Fruit fly (Drosophila melanogaster) whole organism, embryonic: ENCODE measurements around the gene sws.

Experiments
- CG11696 ChIP-seq: fragments of 200-800 bp; sonication (Bioruptor generic); IDR thresholded peaks from 2 replicates; pipeline ENCODE4 v1.3.6; 2022; ENCODE audit warnings: missing biosample characterization, missing genetic modification characterization
- CG12155 ChIP-seq: fragments of 200-800 bp; sonication (Bioruptor generic); optimal IDR thresholded peaks from 3 replicates; lab custom pipeline; 2016; ENCODE audit warnings: missing biosample characterization, missing genetic modification characterization
- CG15269 ChIP-seq: fragments of 200-800 bp; sonication (Bioruptor generic); optimal IDR thresholded peaks from 2 replicates; lab custom pipeline; 2018; ENCODE audit warnings: missing biosample characterization, mild to moderate bottlenecking, missing genetic modification characterization, moderate library complexity
- CG17186 ChIP-seq: fragments of 200-800 bp; sonication (Bioruptor generic); optimal IDR thresholded peaks from 3 replicates; lab custom pipeline; 2017; ENCODE audit warnings: missing biosample characterization, missing genetic modification reagents, missing genetic modification characterization
- CG17612 ChIP-seq: fragments of 200-800 bp; sonication (Bioruptor generic); IDR thresholded peaks from 2 replicates; pipeline ENCODE4 v1.3.6; 2022; ENCODE audit warnings: missing biosample characterization, missing genetic modification characterization
- CG17912 ChIP-seq: fragments of 200-800 bp; sonication (Bioruptor generic); optimal IDR thresholded peaks from 2 replicates; lab custom pipeline; 2018; ENCODE audit warnings: missing biosample characterization, mild to moderate bottlenecking, missing genetic modification characterization
- CG2116 ChIP-seq: fragments of 200-800 bp; sonication (Bioruptor generic); optimal IDR thresholded peaks from 3 replicates; lab custom pipeline; 2018; ENCODE audit warnings: missing biosample characterization, mild to moderate bottlenecking, missing genetic modification characterization
- CG2875 ChIP-seq: fragments of 200-800 bp; sonication (Bioruptor generic); optimal IDR thresholded peaks from 2 replicates; lab custom pipeline; 2017; ENCODE audit warnings: missing biosample characterization, mild to moderate bottlenecking, missing genetic modification characterization, missing genetic modification reagents
- CG34224 ChIP-seq: fragments of 200-800 bp; sonication (Bioruptor generic); IDR thresholded peaks from 3 replicates; pipeline ENCODE4 v1.3.6; 2022; ENCODE audit warnings: missing biosample characterization, missing genetic modification characterization; ENCODE audit not compliant: partially characterized antibody
- CG43689 ChIP-seq: fragments of 200-800 bp; sonication (Bioruptor generic); IDR thresholded peaks from 2 replicates; pipeline ENCODE4 v1.3.6; 2022; ENCODE audit warnings: missing biosample characterization, missing genetic modification characterization
- CG5245 ChIP-seq: fragments of 200-800 bp; sonication (Bioruptor generic); optimal IDR thresholded peaks from 3 replicates; lab custom pipeline; 2016; ENCODE audit warnings: missing biosample characterization, missing genetic modification characterization
- CG6254 ChIP-seq: fragments of 200-800 bp; sonication (Bioruptor generic); optimal IDR thresholded peaks from 3 replicates; lab custom pipeline; 2017; ENCODE audit warnings: mild to moderate bottlenecking, missing biosample characterization, missing genetic modification reagents, missing genetic modification characterization
- CG6654 ChIP-seq: fragments of 200-800 bp; sonication (Bioruptor generic); optimal IDR thresholded peaks from 2 replicates; lab custom pipeline; 2017; ENCODE audit warnings: missing biosample characterization, mild to moderate bottlenecking, missing genetic modification characterization
- CG6791 ChIP-seq: fragments of 200-800 bp; sonication (Bioruptor generic); IDR thresholded peaks from 3 replicates; pipeline ENCODE4 v1.3.6; 2022; ENCODE audit warnings: missing biosample characterization, missing genetic modification characterization; ENCODE audit not compliant: partially characterized antibody
- CG6813 ChIP-seq: fragments of 200-800 bp; sonication (Bioruptor generic); optimal IDR thresholded peaks from 2 replicates; lab custom pipeline; 2017; ENCODE audit warnings: missing biosample characterization, missing genetic modification characterization, mild to moderate bottlenecking, moderate library complexity, missing genetic modification reagents
- CG7271 ChIP-seq: fragments of 200-800 bp; sonication (Bioruptor generic); optimal IDR thresholded peaks from 2 replicates; lab custom pipeline; 2018; ENCODE audit warnings: missing biosample characterization, mild to moderate bottlenecking, missing genetic modification characterization, moderate library complexity
- CG7556 ChIP-seq: fragments of 200-800 bp; sonication (Bioruptor generic); optimal IDR thresholded peaks from 2 replicates; lab custom pipeline; 2017; ENCODE audit warnings: missing biosample characterization, mild to moderate bottlenecking, missing genetic modification characterization
- CG7987 ChIP-seq: fragments of 200-800 bp; sonication (Bioruptor generic); optimal IDR thresholded peaks from 2 replicates; lab custom pipeline; 2018; ENCODE audit warnings: missing biosample characterization, mild to moderate bottlenecking, missing genetic modification characterization, moderate library complexity
- CG8290 ChIP-seq, 3 experiments: fragments of 200-800 bp; sonication (Bioruptor generic); optimal IDR thresholded peaks; 2 replicates each; lab custom pipeline; 2016 to 2019; ENCODE audit warnings: missing biosample characterization in 3 of 3, missing genetic modification characterization in 3 of 3, mild to moderate bottlenecking in 2 of 3, moderate library complexity in 1 of 3
- CG8388 ChIP-seq: fragments of 200-800 bp; sonication (Bioruptor generic); optimal IDR thresholded peaks from 2 replicates; lab custom pipeline; 2019; ENCODE audit warnings: missing biosample characterization, mild to moderate bottlenecking, missing genetic modification characterization, moderate library complexity
- CG9817 ChIP-seq: fragments of 200-800 bp; sonication (Bioruptor generic); optimal IDR thresholded peaks from 2 replicates; lab custom pipeline; 2018; ENCODE audit warnings: missing biosample characterization, mild to moderate bottlenecking, missing genetic modification characterization, moderate library complexity
- CG9932 ChIP-seq: fragments of 200-800 bp; sonication (Bioruptor generic); IDR thresholded peaks from 2 replicates; pipeline ENCODE4 v1.3.6; 2022; ENCODE audit warnings: missing biosample characterization, missing genetic modification characterization
- Chrac-16 ChIP-seq: fragments of 200-800 bp; sonication (Bioruptor generic); optimal IDR thresholded peaks from 3 replicates; lab custom pipeline; 2016; ENCODE audit warnings: missing biosample characterization, missing genetic modification characterization
- HmgZ ChIP-seq: fragments of 200-800 bp; sonication (Bioruptor generic); optimal IDR thresholded peaks from 2 replicates; lab custom pipeline; 2018; ENCODE audit warnings: missing biosample characterization, mild to moderate bottlenecking, missing genetic modification characterization
- Lim3 ChIP-seq: fragments of 200-800 bp; sonication (Bioruptor generic); IDR thresholded peaks from 2 replicates; pipeline ENCODE4 v1.3.6; 2022; ENCODE audit warnings: missing biosample characterization, missing genetic modification characterization
- Oaz ChIP-seq: fragments of 200-800 bp; sonication (Bioruptor generic); IDR thresholded peaks from 2 replicates; pipeline ENCODE4 v1.3.6; 2022; ENCODE audit warnings: missing biosample characterization, missing genetic modification characterization
- Pdp1 ChIP-seq, 2 experiments: fragments of 200-800 bp; sonication (Bioruptor generic); optimal IDR thresholded peaks; 3 replicates each; lab custom pipeline; 2016; ENCODE audit warnings: missing biosample characterization in 2 of 2, missing genetic modification characterization in 2 of 2, mild to moderate bottlenecking in 1 of 2, moderate library complexity in 1 of 2
- Side ChIP-seq: fragments of 200-800 bp; sonication (Bioruptor generic); optimal IDR thresholded peaks from 2 replicates; lab custom pipeline; 2016; ENCODE audit warnings: missing biosample characterization, missing genetic modification characterization
- ab ChIP-seq: fragments of 200-800 bp; sonication (Bioruptor generic); optimal IDR thresholded peaks from 2 replicates; lab custom pipeline; 2016; ENCODE audit warnings: missing biosample characterization, missing genetic modification characterization
- al ChIP-seq: fragments of 200-800 bp; sonication (Bioruptor generic); IDR thresholded peaks from 2 replicates; pipeline ENCODE4 v1.3.6; 2022; ENCODE audit warnings: missing biosample characterization, missing genetic modification characterization
- ato ChIP-seq: fragments of 200-800 bp; sonication (Bioruptor generic); IDR thresholded peaks from 2 replicates; pipeline ENCODE4 v1.3.6; 2022; ENCODE audit warnings: missing biosample characterization, missing genetic modification characterization; ENCODE audit not compliant: partially characterized antibody
- bbx ChIP-seq: fragments of 200-800 bp; sonication (Bioruptor generic); IDR thresholded peaks from 2 replicates; pipeline ENCODE4 v1.3.6; 2022; ENCODE audit warnings: missing biosample characterization, missing genetic modification characterization; ENCODE audit not compliant: partially characterized antibody
- cad ChIP-seq: fragments of >200 bp; optimal IDR thresholded peaks from 2 replicates; lab custom pipeline; 2017; ENCODE audit warnings: missing biosample characterization, missing genetic modification characterization
- ftz-f1 ChIP-seq: fragments of 200-800 bp; sonication (Bioruptor generic); optimal IDR thresholded peaks from 2 replicates; lab custom pipeline; 2016; ENCODE audit warnings: missing biosample characterization, missing genetic modification characterization
- fu2 ChIP-seq: fragments of 200-800 bp; sonication (Bioruptor generic); optimal IDR thresholded peaks from 2 replicates; lab custom pipeline; 2016; ENCODE audit warnings: missing biosample characterization, missing genetic modification characterization
- gsb ChIP-seq: fragments of 200-800 bp; sonication (Bioruptor generic); IDR thresholded peaks from 2 replicates; pipeline ENCODE4 v1.3.6; 2022; ENCODE audit warnings: missing biosample characterization, missing genetic modification characterization
- hkb ChIP-seq, 2 experiments: fragments of 200-800 bp in 1 of 2; fragments of >200 bp in 1 of 2; sonication (Bioruptor generic) in 1 of 2; IDR thresholded peaks in 1 of 2; optimal IDR thresholded peaks in 1 of 2; 2 replicates each; pipeline versions ENCODE4 v1.3.6 to Lab custom; 2017 to 2022; ENCODE audit warnings: missing biosample characterization in 1 of 2, missing genetic modification characterization in 1 of 2
- jigr1 ChIP-seq: fragments of 200-800 bp; sonication (Bioruptor generic); IDR thresholded peaks from 3 replicates; pipeline ENCODE4 v1.3.6; 2022; ENCODE audit warnings: missing biosample characterization, missing genetic modification characterization
- kni ChIP-seq: fragments of 200-800 bp; sonication (Bioruptor generic); optimal IDR thresholded peaks from 3 replicates; lab custom pipeline; 2017; ENCODE audit warnings: mild to moderate bottlenecking, missing biosample characterization, missing genetic modification reagents, missing genetic modification characterization
- nerfin-1 ChIP-seq: fragments of 200-800 bp; sonication (Bioruptor generic); optimal IDR thresholded peaks from 3 replicates; lab custom pipeline; 2019; ENCODE audit warnings: missing biosample characterization, mild to moderate bottlenecking, missing genetic modification characterization, moderate library complexity
- p53 ChIP-seq: fragments of 200-800 bp; sonication (Bioruptor generic); optimal IDR thresholded peaks from 2 replicates; lab custom pipeline; 2016; ENCODE audit warnings: missing biosample characterization, missing genetic modification characterization
- pum ChIP-seq: fragments of 200-800 bp; sonication (Bioruptor generic); optimal IDR thresholded peaks from 2 replicates; lab custom pipeline; 2016; ENCODE audit warnings: missing biosample characterization, missing genetic modification characterization
- ranshi ChIP-seq: fragments of 200-800 bp; sonication (Bioruptor generic); IDR thresholded peaks from 2 replicates; pipeline ENCODE4 v1.3.6; 2022; ENCODE audit warnings: missing biosample characterization, missing genetic modification characterization
- salm ChIP-seq: fragments of 200-800 bp; sonication (Bioruptor generic); optimal IDR thresholded peaks from 2 replicates; lab custom pipeline; 2018; ENCODE audit warnings: missing biosample characterization, mild to moderate bottlenecking, missing genetic modification characterization
- sens-2 ChIP-seq: fragments of 200-800 bp; sonication (Bioruptor generic); IDR thresholded peaks from 2 replicates; pipeline ENCODE4 v1.3.6; 2022; ENCODE audit warnings: missing biosample characterization, missing genetic modification characterization
- sisA ChIP-seq: fragments of 200-800 bp; sonication (Bioruptor generic); IDR thresholded peaks from 2 replicates; pipeline ENCODE4 v1.3.6; 2022; ENCODE audit warnings: missing biosample characterization, missing genetic modification characterization
- stc ChIP-seq: fragments of 200-800 bp; sonication (Bioruptor generic); IDR thresholded peaks from 2 replicates; pipeline ENCODE4 v1.3.6; 2022; ENCODE audit warnings: missing biosample characterization, missing genetic modification characterization
- tio ChIP-seq: fragments of 200-800 bp; sonication (Bioruptor generic); optimal IDR thresholded peaks from 2 replicates; lab custom pipeline; 2017; ENCODE audit warnings: missing biosample characterization, missing genetic modification characterization, inconsistent platforms
- wek ChIP-seq: fragments of 200-800 bp; sonication (Bioruptor generic); optimal IDR thresholded peaks from 3 replicates; lab custom pipeline; 2018; ENCODE audit warnings: missing biosample characterization, mild to moderate bottlenecking, missing genetic modification characterization, moderate library complexity

Gene sws

dm6 chrX:7968215-7968799 lies at the start of gene sws:
TSS of gene sws (minus strand) at chrX:7968236.
- TF ChIP-seq ato (GFP tag; lab: Robert Waterston, UW) (peak; percentile 50; the same call in 1 of the 2 replicates), CG34224 (GFP tag; lab: Robert Waterston, UW) (peak; percentile 71; the same call in 2 of the 3 replicates), cad (no peak), CG6654 (no peak), ranshi (GFP tag; lab: Robert Waterston, UW) (peak; percentile 42; the same call in 1 of the 2 replicates), CG9932 (GFP tag; lab: Robert Waterston, UW) (peak; percentile 40; the same call in 1 of the 2 replicates), CG8388 (GFP tag; lab: Kevin White, UChicago) (peak; percentile 9), CG9817 (peak; percentile 33), stc (GFP tag; lab: Robert Waterston, UW) (no peak), CG8290 (GFP tag; optimal IDR thresholded peaks at IDR 0.05; lab: Kevin White, UChicago) (no peak), CG8290 (tag; optimal IDR thresholded peaks at IDR 0.05; lab: Kevin White, UChicago) (peak in 1 of 2 experiments; percentile 50), sens-2 (GFP tag; lab: Robert Waterston, UW) (no peak), Side (GFP tag; lab: Kevin White, UChicago) (no peak), tio (GFP tag; lab: Kevin White, UChicago) (no peak), ab (GFP tag; lab: Kevin White, UChicago) (no peak), CG17612 (GFP tag; lab: Robert Waterston, UW) (no peak), CG17912 (GFP tag; lab: Kevin White, UChicago) (no peak), wek (no peak), fu2 (no peak), CG7271 (tag; lab: Kevin White, UChicago) (no peak), CG6813 (GFP tag; lab: Kevin White, UChicago) (no peak), CG7556 (GFP tag; lab: Kevin White, UChicago) (peak; percentile 37), CG6254 (GFP tag; lab: Kevin White, UChicago) (no peak), Oaz (GFP tag; lab: Robert Waterston, UW) (no peak), nerfin-1 (tag; lab: Kevin White, UChicago) (no peak), CG17186 (GFP tag; lab: Kevin White, UChicago) (no peak), CG12155 (peak; percentile 40), kni (GFP tag; lab: Kevin White, UChicago) (no peak), p53 (GFP tag; lab: Kevin White, UChicago) (no peak), CG11696 (GFP tag; lab: Robert Waterston, UW) (no peak), jigr1 (no peak), CG6791 (GFP tag; lab: Robert Waterston, UW) (peak; percentile 75; the same call in 2 of the 3 replicates), al (GFP tag; lab: Robert Waterston, UW) (no peak), CG15269 (tag; lab: Kevin White, UChicago) (peak; percentile 48), Lim3 (GFP tag; lab: Robert Waterston, UW) (no peak), salm (tag; lab: Kevin White, UChicago) (no peak), CG5245 (GFP tag; lab: Kevin White, UChicago) (no peak), sisA (GFP tag; lab: Robert Waterston, UW) (no peak), CG2116 (GFP tag; lab: Kevin White, UChicago) (peak; percentile 96), HmgZ (tag; lab: Kevin White, UChicago) (no peak), hkb (optimal IDR thresholded peaks at IDR 0.05; lab: Kevin White, UChicago) (no peak), hkb (GFP tag; IDR thresholded peaks at IDR 0.05; lab: Robert Waterston, UW) (no peak), Pdp1 (GFP tag; optimal IDR thresholded peaks at IDR 0.05; lab: Kevin White, UChicago) (no peak), CG43689 (no peak), gsb (GFP tag; lab: Robert Waterston, UW) (no peak), CG2875 (no peak), bbx (GFP tag; lab: Robert Waterston, UW) (peak; percentile 70), Chrac-16 (GFP tag; lab: Kevin White, UChicago) (peak; percentile 28), pum (GFP tag; lab: Kevin White, UChicago) (no peak), CG7987 (GFP tag; lab: Kevin White, UChicago) (no peak), ftz-f1 (GFP tag; lab: Kevin White, UChicago) (no peak)
